Worm (Caenorhabditis elegans) whole organism, L1 larva: ENCODE data around the gene got-2.2.

Experiments
- egl-27 ChIP-seq, 2 experiments: fragments of 150-350 bp in 1 of 2; sonication (generic microtip); optimal IDR thresholded peaks; 3 replicates each; lab custom pipeline; 2017 to 2018; ENCODE audit warnings: missing biosample characterization in 2 of 2, missing genetic modification characterization in 2 of 2, missing genetic modification reagents in 2 of 2
- grh-1 ChIP-seq: fragments of 200-800 bp; sonication (Bioruptor generic); IDR thresholded peaks from 2 replicates; pipeline ENCODE4 v1.3.6; 2022; ENCODE audit warnings: missing genetic modification reagents, missing genetic modification characterization, missing compliant biosample characterization
- jun-1 ChIP-seq: fragments of 150-350 bp; optimal IDR thresholded peaks from 2 replicates; lab custom pipeline; 2014; ENCODE audit warnings: missing biosample characterization, missing genetic modification reagents, missing genetic modification characterization

- no peak for TF ChIP-seq grh-1 (GFP tag; lab: Robert Waterston, UW)
- no peak for TF ChIP-seq jun-1 (tag; lab: Kevin White, UChicago)
- no peak for TF ChIP-seq egl-27 (tag; optimal IDR thresholded peaks at IDR 0.05; lab: Kevin White, UChicago)
Observed at ce11 chrX:6238973-6239372, 1.8 kb upstream of the got-2.2 start, which contains the start of gene rml-3.
